Worm (Caenorhabditis elegans): ENCODE measurements around the gene D2096.5.

- TF ChIP-seq ztf-29 (GFP tag; IDR thresholded peaks at IDR 0.05) (no peak), tab-1 (GFP tag; IDR thresholded peaks at IDR 0.05) (no peak), ztf-23 (GFP tag; IDR thresholded peaks at IDR 0.05) (no peak), T22C8.4 (GFP tag; IDR thresholded peaks at IDR 0.05) (no peak), klf-2 (GFP tag; conservative IDR thresholded peaks at IDR 0.05) (no peak)
Measured at ce11 chrIV:8347051-8347450, 12.5 kb downstream of the D2096.5 start, which contains the start of the genes F17E9.18 and F17E9.15.

Measured in whole organism, midembryonic.